Worm (Caenorhabditis elegans): Measurements from ENCODE around the gene nmt-1.
A peak's percentile ranks its signal among the peaks of the same experiment; 100 is the strongest.
"Not testable (repeated sequence)": the region's sequence is repeated elsewhere in the genome, so short reads cannot be mapped to it uniquely, and the experiment has no call there.

ce11 chrIII:6133389-6133789 lies 17.3 kb upstream of the nmt-1 start:
- not testable (repeated sequence) for TF ChIP-seq dao-5, W03F9.2 (tag; optimal IDR thresholded peaks at IDR 0.05)
- peak; percentile 80 for TF ChIP-seq him-1 (tag; optimal IDR thresholded peaks at IDR 0.05)

Measured in whole organism, L4/young adult.